Fruit fly (Drosophila melanogaster): ENCODE measurements around the gene CG9399.

CG9399 gene

dm6 chr3R:9561121-9561520 lies 12.9 kb downstream of the CG9399 start:
- TF ChIP-seq Ada2b (GFP tag; IDR thresholded peaks at IDR 0.05) (0 out of 2 replicates have a peak, but pooled peaks have one; percentile 2), croc (GFP tag; conservative IDR thresholded peaks at IDR 0.05) (no peak), CG7372 (GFP tag; IDR thresholded peaks at IDR 0.05) (no peak), CG17612 (GFP tag; IDR thresholded peaks at IDR 0.05) (no peak), lola (GFP tag; optimal IDR thresholded peaks at IDR 0.05) (no peak), CG18619 (GFP tag; optimal IDR thresholded peaks at IDR 0.05) (no peak), peb (GFP tag; IDR thresholded peaks at IDR 0.05) (no peak), Med (GFP tag) (peak; percentile 54), Vsx1 (GFP tag; optimal IDR thresholded peaks at IDR 0.05) (no peak), repo (GFP tag; optimal IDR thresholded peaks at IDR 0.05) (no peak), bowl (GFP tag; IDR thresholded peaks at IDR 0.05) (no peak), lab (GFP tag; optimal IDR thresholded peaks at IDR 0.05) (no peak), jing (GFP tag; optimal IDR thresholded peaks at IDR 0.05) (no peak), CG18262 (tag; optimal IDR thresholded peaks at IDR 0.05) (no peak), Ets65A (GFP tag) (peak; percentile 53), CG16813 (GFP tag; IDR thresholded peaks at IDR 0.05; ENCODE audit: partially characterized antibody) (0 out of 3 replicates have a peak, but pooled peaks have one; percentile 33), cas (GFP tag; IDR thresholded peaks at IDR 0.05) (no peak), wor (GFP tag; IDR thresholded peaks at IDR 0.05) (no peak), CG12769 (tag; optimal IDR thresholded peaks at IDR 0.05) (no peak)

dm6 chr3R:9559413-9560014 lies 14.5 kb downstream of the CG9399 start, which contains the start of the genes AP-1mu and MBD-like:
AP-1mu (minus strand) TSS chr3R:9559525.
MBD-like (plus strand) TSS chr3R:9559760.
- TF ChIP-seq Hsf (GFP tag; optimal IDR thresholded peaks at IDR 0.05) (peak; percentile 77), CG1647 (GFP tag; optimal IDR thresholded peaks at IDR 0.05) (peak; percentile 34), org-1 (GFP tag; optimal IDR thresholded peaks at IDR 0.05) (no peak), sna (GFP tag; IDR thresholded peaks at IDR 0.05; ENCODE audit: partially characterized antibody) (0 out of 2 replicates have a peak, but pooled peaks have one; percentile 38), cg (GFP tag; optimal IDR thresholded peaks at IDR 0.05) (no peak), gt (GFP tag; IDR thresholded peaks at IDR 0.05) (0 out of 2 replicates have a peak, but pooled peaks have one; percentile 14), sima (GFP tag; optimal IDR thresholded peaks at IDR 0.05) (no peak), bab2 (GFP tag; optimal IDR thresholded peaks at IDR 0.05) (peak; percentile 62), CG15601 (tag; optimal IDR thresholded peaks at IDR 0.05) (peak; percentile 58), zen2 (GFP tag; IDR thresholded peaks at IDR 0.05; ENCODE audit: partially characterized antibody) (no peak), GATAe (GFP tag; conservative IDR thresholded peaks at IDR 0.05) (peak; percentile 45; the same call in 1 of the 2 replicates), CG14441 (GFP tag; IDR thresholded peaks at IDR 0.05) (peak; percentile 50), CG2678 (tag; optimal IDR thresholded peaks at IDR 0.05) (peak; percentile 64), peb (GFP tag; IDR thresholded peaks at IDR 0.05) (0 out of 2 replicates have a peak, but pooled peaks have one; percentile 41), tll (GFP tag; optimal IDR thresholded peaks at IDR 0.05) (no peak), CG11504 (tag; optimal IDR thresholded peaks at IDR 0.05) (no peak), CG12769 (tag; optimal IDR thresholded peaks at IDR 0.05) (no peak), pho (GFP tag; optimal IDR thresholded peaks at IDR 0.05) (peak; percentile 68), CG4328 (GFP tag; optimal IDR thresholded peaks at IDR 0.05) (peak; percentile 21), CG6689 (GFP tag; IDR thresholded peaks at IDR 0.05) (peak; percentile 68), sr (GFP tag; IDR thresholded peaks at IDR 0.05) (no peak), CG2889 (GFP tag; IDR thresholded peaks at IDR 0.05) (0 out of 3 replicates have a peak, but pooled peaks have one; percentile 52), sob (GFP tag; IDR thresholded peaks at IDR 0.05) (peak; percentile 60), CG2129 (GFP tag; IDR thresholded peaks at IDR 0.05; ENCODE audit: partially characterized antibody) (no peak), CG12155 (GFP tag; optimal IDR thresholded peaks at IDR 0.05) (peak; percentile 74), CG8388 (GFP tag; optimal IDR thresholded peaks at IDR 0.05) (peak; percentile 27), Med (GFP tag) (peak; percentile 94), Taf1 (GFP tag; IDR thresholded peaks at IDR 0.05) (peak; percentile 48; the same call in 1 of the 2 replicates), CG4617 (GFP tag; optimal IDR thresholded peaks at IDR 0.05; ENCODE audit: borderline replicate concordance) (peak; percentile 96), CG12659 (GFP tag; optimal IDR thresholded peaks at IDR 0.05) (peak; percentile 81), CG14965 (GFP tag; optimal IDR thresholded peaks at IDR 0.05; ENCODE audit: borderline replicate concordance) (no peak), BEAF-32 (GFP tag; optimal IDR thresholded peaks at IDR 0.05) (peak; percentile 64)

Measured in whole organism, embryonic.